Fruit fly (Drosophila melanogaster) whole organism: ENCODE measurements around the gene CG43373.

ENCODE experiments used
- CG8478 ChIP-seq: fragments of >200 bp; optimal IDR thresholded peaks from 2 replicates; lab custom pipeline; 2018; ENCODE audit warnings: inconsistent platforms
- Dll ChIP-seq: fragments of >200 bp; optimal IDR thresholded peaks from 2 replicates; lab custom pipeline; 2017
- EcR ChIP-seq, 2 experiments: fragments of >200 bp; optimal IDR thresholded peaks; 2 replicates each; lab custom pipeline; 2017; ENCODE audit warnings: missing biosample characterization in 2 of 2, missing genetic modification characterization in 2 of 2, missing genetic modification reagents in 2 of 2
- pan ChIP-seq: fragments of >200 bp; optimal IDR thresholded peaks from 2 replicates; lab custom pipeline; 2017
- psq ChIP-seq: fragments of >200 bp; optimal IDR thresholded peaks from 2 replicates; lab custom pipeline; 2017
- usp ChIP-seq: fragments of >200 bp; optimal IDR thresholded peaks from 2 replicates; lab custom pipeline; 2017; ENCODE audit warnings: missing biosample characterization, missing genetic modification characterization, mixed read lengths

DNA sequence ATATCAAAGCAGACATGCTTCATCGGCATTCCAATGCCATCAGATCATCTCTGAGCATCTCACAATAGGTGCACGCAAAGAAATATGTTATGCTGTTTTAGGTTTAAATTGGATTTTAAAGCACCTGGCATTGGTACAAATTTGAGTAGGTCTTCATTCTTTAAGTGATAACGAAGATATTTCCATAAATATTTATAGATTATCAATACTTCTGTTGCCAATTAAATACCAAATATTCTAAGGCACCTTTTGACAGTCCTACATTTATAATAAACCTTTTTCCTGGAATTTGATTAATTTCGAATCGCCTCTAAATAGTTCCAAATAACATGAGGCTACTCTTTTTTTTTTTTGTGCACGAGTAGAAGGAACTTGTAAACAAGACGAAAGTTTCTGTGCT is 69.0 kb downstream of the CG43373 start:
- TF ChIP-seq CG8478 = no peak
- TF ChIP-seq usp (GFP tag; lab: Kevin White, UChicago) = no peak
- TF ChIP-seq psq (lab: Kevin White, UChicago) = no peak
- no peak for TF ChIP-seq pan (lab: Kevin White, UChicago)
- no peak for TF ChIP-seq Dll (lab: Kevin White, UChicago)
- TF ChIP-seq EcR (GFP tag; optimal IDR thresholded peaks at IDR 0.05; lab: Kevin White, UChicago) = no peak
